Fruit fly (Drosophila melanogaster): ENCODE data around the gene MED11.
A peak's percentile ranks its signal among the peaks of the same experiment; 100 is the strongest.

MED11 gene

dm6 chr3L:18758894-18759569 lies 13.4 kb downstream of the MED11 start (continued):
- no peak for TF ChIP-seq CG17361 (GFP tag; IDR thresholded peaks at IDR 0.05)
- no peak for TF ChIP-seq CG32532 (GFP tag; IDR thresholded peaks at IDR 0.05)
- TF ChIP-seq Dbx (GFP tag; IDR thresholded peaks at IDR 0.05) = no peak
- peak in 1 of 3 experiments; percentile 84 for TF ChIP-seq lola (GFP tag; optimal IDR thresholded peaks at IDR 0.05)
- TF ChIP-seq Bgb (GFP tag; IDR thresholded peaks at IDR 0.05; ENCODE audit: partially characterized antibody) = peak; percentile 66; the same call in 1 of the 2 replicates
- TF ChIP-seq ind (GFP tag; optimal IDR thresholded peaks at IDR 0.05) = no peak
- no peak for TF ChIP-seq CG8944 (GFP tag; optimal IDR thresholded peaks at IDR 0.05)
- no peak for TF ChIP-seq ase (GFP tag; IDR thresholded peaks at IDR 0.05)
- TF ChIP-seq gt (GFP tag; IDR thresholded peaks at IDR 0.05) = no peak
- TF ChIP-seq CG12219 (GFP tag; optimal IDR thresholded peaks at IDR 0.05) = no peak
- TF ChIP-seq crol (GFP tag; IDR thresholded peaks at IDR 0.05) = peak; percentile 92
- peak; percentile 100 for TF ChIP-seq Adf1 (GFP tag; IDR thresholded peaks at IDR 0.05)
- no peak for TF ChIP-seq CG16779 (GFP tag; IDR thresholded peaks at IDR 0.05)
- no peak; the same call in 2 of the 3 replicates for TF ChIP-seq otp (GFP tag; IDR thresholded peaks at IDR 0.05)
- TF ChIP-seq Mes4 (GFP tag; optimal IDR thresholded peaks at IDR 0.05) = no peak
- no peak for TF ChIP-seq ATbp (GFP tag; optimal IDR thresholded peaks at IDR 0.05)
- TF ChIP-seq CG5245 (GFP tag; optimal IDR thresholded peaks at IDR 0.05) = no peak
- TF ChIP-seq Dll (GFP tag; IDR thresholded peaks at IDR 0.05; ENCODE audit: partially characterized antibody) = 0 out of 4 replicates have a peak, but pooled peaks have one; percentile 37
- no peak; the same call in 1 of the 2 replicates for TF ChIP-seq ato (GFP tag; IDR thresholded peaks at IDR 0.05; ENCODE audit: partially characterized antibody)
- TF ChIP-seq Myb (GFP tag; optimal IDR thresholded peaks at IDR 0.05) = no peak
- 0 out of 2 replicates have a peak, but pooled peaks have one; percentile 45 for TF ChIP-seq CG13287 (GFP tag; IDR thresholded peaks at IDR 0.05; ENCODE audit: partially characterized antibody)
- TF ChIP-seq CG10431 (GFP tag; optimal IDR thresholded peaks at IDR 0.05) = no peak
- TF ChIP-seq sob (GFP tag; IDR thresholded peaks at IDR 0.05) = peak; percentile 47; the same call in 1 of the 2 replicates
- TF ChIP-seq CG31224 (GFP tag; IDR thresholded peaks at IDR 0.05) = no peak
- peak; percentile 37 for TF ChIP-seq CG13894 (tag; optimal IDR thresholded peaks at IDR 0.05)
- no peak for TF ChIP-seq H2.0 (GFP tag; IDR thresholded peaks at IDR 0.05)
- no peak for TF ChIP-seq trh (GFP tag; optimal IDR thresholded peaks at IDR 0.05)
- 0 out of 3 replicates have a peak, but pooled peaks have one; percentile 27 for TF ChIP-seq CG34224 (GFP tag; IDR thresholded peaks at IDR 0.05; ENCODE audit: partially characterized antibody)
- TF ChIP-seq pfk (GFP tag; optimal IDR thresholded peaks at IDR 0.05) = peak; percentile 84
- TF ChIP-seq scrt (GFP tag; optimal IDR thresholded peaks at IDR 0.05) = peak; percentile 83
- no peak for TF ChIP-seq ara (GFP tag; IDR thresholded peaks at IDR 0.05)
- peak; percentile 31 for TF ChIP-seq CG15601 (tag; optimal IDR thresholded peaks at IDR 0.05)
- TF ChIP-seq CG8765 (GFP tag; IDR thresholded peaks at IDR 0.05) = no peak
- no peak for TF ChIP-seq CG15479 (GFP tag; optimal IDR thresholded peaks at IDR 0.05)
- no peak for TF ChIP-seq CG1647 (GFP tag; optimal IDR thresholded peaks at IDR 0.05)
- no peak for TF ChIP-seq CG16863 (GFP tag; optimal IDR thresholded peaks at IDR 0.05)
- no peak for TF ChIP-seq cad (GFP tag; optimal IDR thresholded peaks at IDR 0.05)
- TF ChIP-seq CG12744 (GFP tag; optimal IDR thresholded peaks at IDR 0.05) = no peak
- TF ChIP-seq CG14014 (GFP tag; IDR thresholded peaks at IDR 0.05) = peak; percentile 24; the same call in 1 of the 2 replicates
- TF ChIP-seq jing (GFP tag; optimal IDR thresholded peaks at IDR 0.05) = no peak
- TF ChIP-seq mam (GFP tag; optimal IDR thresholded peaks at IDR 0.05) = no peak
- TF ChIP-seq CG17385 (GFP tag; optimal IDR thresholded peaks at IDR 0.05) = peak; percentile 21
- peak; percentile 61 for TF ChIP-seq ci (GFP tag; IDR thresholded peaks at IDR 0.05)
- peak; percentile 50; the same call in 1 of the 2 replicates for TF ChIP-seq CG4360 (GFP tag; IDR thresholded peaks at IDR 0.05)
- TF ChIP-seq CG2129 (GFP tag; IDR thresholded peaks at IDR 0.05; ENCODE audit: partially characterized antibody) = no peak
- peak; percentile 43 for TF ChIP-seq Jarid2 (GFP tag; optimal IDR thresholded peaks at IDR 0.05)
- TF ChIP-seq CG6791 (GFP tag; IDR thresholded peaks at IDR 0.05; ENCODE audit: partially characterized antibody) = no peak
- no peak for TF ChIP-seq chif (GFP tag; optimal IDR thresholded peaks at IDR 0.05)
- no peak for TF ChIP-seq lbe (GFP tag; optimal IDR thresholded peaks at IDR 0.05)
